Worm (Caenorhabditis elegans) whole organism, late embryonic: ENCODE results near the gene F29C12.6.
A peak's percentile ranks its signal among the peaks of the same experiment; 100 is the strongest.

ENCODE experiments used
- C38D4.7 ChIP-seq: fragments of 200-800 bp; sonication (Bioruptor generic); optimal IDR thresholded peaks from 2 replicates; lab custom pipeline; 2018; ENCODE audit warnings: mild to moderate bottlenecking, missing genetic modification characterization, moderate library complexity, missing compliant biosample characterization
- F13H6.1 ChIP-seq: sonication (generic microtip); optimal IDR thresholded peaks from 2 replicates; lab custom pipeline; 2016; ENCODE audit warnings: missing genetic modification characterization, missing compliant biosample characterization
- K02D7.2 ChIP-seq: sonication (generic microtip); optimal IDR thresholded peaks from 2 replicates; lab custom pipeline; 2017; ENCODE audit warnings: mild to moderate bottlenecking, missing genetic modification characterization, missing compliant biosample characterization
- K09A11.1 ChIP-seq: sonication (generic microtip); optimal IDR thresholded peaks from 2 replicates; lab custom pipeline; 2017; ENCODE audit warnings: antibody characterized with exemption, mild to moderate bottlenecking, missing genetic modification characterization, missing compliant biosample characterization; ENCODE audit not compliant: insufficient read depth
- Y22D7AL.16 ChIP-seq: sonication (generic microtip); optimal IDR thresholded peaks from 2 replicates; lab custom pipeline; 2016; ENCODE audit warnings: missing genetic modification characterization, missing compliant biosample characterization
- ahr-1 ChIP-seq: sonication (generic microtip); optimal IDR thresholded peaks from 2 replicates; lab custom pipeline; 2016; ENCODE audit warnings: missing genetic modification characterization, missing compliant biosample characterization
- ama-1 ChIP-seq: fragments of 150-350 bp; optimal IDR thresholded peaks from 2 replicates; lab custom pipeline; 2014
- ceh-24 ChIP-seq: sonication (generic microtip); optimal IDR thresholded peaks from 2 replicates; lab custom pipeline; 2016; ENCODE audit warnings: mild to moderate bottlenecking, missing genetic modification characterization, missing compliant biosample characterization
- ceh-30 ChIP-seq: fragments of 150-350 bp; optimal IDR thresholded peaks from 2 replicates; lab custom pipeline; 2014; ENCODE audit warnings: missing biosample characterization, missing genetic modification characterization
- ceh-31 ChIP-seq: sonication (generic microtip); optimal IDR thresholded peaks from 2 replicates; lab custom pipeline; 2016; ENCODE audit warnings: missing genetic modification characterization, missing compliant biosample characterization
- ceh-45 ChIP-seq: fragments of 200-800 bp; sonication (Bioruptor generic); IDR thresholded peaks from 2 replicates; pipeline ENCODE4 v1.3.6; 2022; ENCODE audit warnings: missing genetic modification reagents, missing genetic modification characterization, missing compliant biosample characterization
- ceh-48 ChIP-seq: sonication (generic microtip); optimal IDR thresholded peaks from 2 replicates; lab custom pipeline; 2016; ENCODE audit warnings: missing genetic modification characterization, inconsistent platforms, missing compliant biosample characterization
- ceh-6 ChIP-seq: fragments of 200-800 bp; sonication (Bioruptor generic); optimal IDR thresholded peaks from 2 replicates; lab custom pipeline; 2018; ENCODE audit warnings: mild to moderate bottlenecking, missing genetic modification characterization, missing compliant biosample characterization
- ceh-9 ChIP-seq: sonication (generic microtip); optimal IDR thresholded peaks from 2 replicates; lab custom pipeline; 2016; ENCODE audit warnings: mild to moderate bottlenecking, missing genetic modification characterization, inconsistent platforms, missing compliant biosample characterization
- dmd-4 ChIP-seq: sonication (generic microtip); optimal IDR thresholded peaks from 2 replicates; lab custom pipeline; 2016; ENCODE audit warnings: borderline replicate concordance, missing genetic modification characterization, missing compliant biosample characterization
- dve-1 ChIP-seq: sonication (generic microtip); optimal IDR thresholded peaks from 2 replicates; lab custom pipeline; 2017; ENCODE audit warnings: antibody characterized with exemption, mild to moderate bottlenecking, missing genetic modification characterization, missing compliant biosample characterization
- elt-2 ChIP-seq: sonication (generic microtip); optimal IDR thresholded peaks from 2 replicates; lab custom pipeline; 2016; ENCODE audit warnings: missing genetic modification reagents, missing genetic modification characterization, missing compliant biosample characterization
- elt-4 ChIP-seq: sonication (generic microtip); optimal IDR thresholded peaks from 2 replicates; lab custom pipeline; 2016; ENCODE audit warnings: missing genetic modification characterization, missing compliant biosample characterization
- eyg-1 ChIP-seq: sonication (generic microtip); optimal IDR thresholded peaks from 2 replicates; lab custom pipeline; 2016; ENCODE audit warnings: missing genotype, missing genetic modification characterization, missing compliant biosample characterization
- fax-1 ChIP-seq: sonication (generic microtip); optimal IDR thresholded peaks from 2 replicates; lab custom pipeline; 2016; ENCODE audit warnings: missing genotype, missing genetic modification characterization, missing compliant biosample characterization
- fkh-10 ChIP-seq: fragments of 150-350 bp; optimal IDR thresholded peaks from 2 replicates; lab custom pipeline; 2014; ENCODE audit warnings: missing biosample characterization, missing genetic modification reagents, missing genetic modification characterization
- gmeb-2 ChIP-seq: sonication (generic microtip); optimal IDR thresholded peaks from 2 replicates; lab custom pipeline; 2016; ENCODE audit warnings: missing genetic modification characterization, inconsistent platforms, missing compliant biosample characterization
- hlh-13 ChIP-seq: fragments of 200-800 bp; sonication (Bioruptor generic); optimal IDR thresholded peaks from 2 replicates; lab custom pipeline; 2018; ENCODE audit warnings: mild to moderate bottlenecking, missing genetic modification characterization, missing compliant biosample characterization
- hlh-6 ChIP-seq: sonication (generic microtip); optimal IDR thresholded peaks from 2 replicates; lab custom pipeline; 2016; ENCODE audit warnings: missing genotype, missing genetic modification characterization, missing compliant biosample characterization
- hlh-8 ChIP-seq: sonication (generic microtip); optimal IDR thresholded peaks from 2 replicates; lab custom pipeline; 2016; ENCODE audit warnings: missing genotype, missing genetic modification characterization, missing compliant biosample characterization
- lim-6 ChIP-seq: sonication (generic microtip); optimal IDR thresholded peaks from 2 replicates; lab custom pipeline; 2016; ENCODE audit warnings: missing genetic modification characterization, missing compliant biosample characterization
- lin-11 ChIP-seq: fragments of 200-800 bp; sonication (Bioruptor generic); optimal IDR thresholded peaks from 2 replicates; lab custom pipeline; 2018; ENCODE audit warnings: mild to moderate bottlenecking, missing genetic modification characterization, missing compliant biosample characterization
- madf-2 ChIP-seq: sonication (generic microtip); optimal IDR thresholded peaks from 2 replicates; lab custom pipeline; 2017; ENCODE audit warnings: missing genetic modification characterization, missing compliant biosample characterization
- nfya-1 ChIP-seq: sonication (generic microtip); optimal IDR thresholded peaks from 2 replicates; lab custom pipeline; 2017; ENCODE audit warnings: missing genetic modification characterization, mild to moderate bottlenecking, missing compliant biosample characterization, antibody characterized with exemption, moderate library complexity
- npax-4 ChIP-seq: sonication (generic microtip); optimal IDR thresholded peaks from 2 replicates; lab custom pipeline; 2016; ENCODE audit warnings: missing genetic modification characterization, missing compliant biosample characterization
- pag-3 ChIP-seq: sonication (generic microtip); optimal IDR thresholded peaks from 2 replicates; lab custom pipeline; 2016; ENCODE audit warnings: missing compliant biosample characterization, missing genetic modification characterization, borderline replicate concordance
- pat-9 ChIP-seq: fragments of 200-800 bp; sonication (Bioruptor generic); optimal IDR thresholded peaks from 2 replicates; lab custom pipeline; 2018; ENCODE audit warnings: mild to moderate bottlenecking, missing genetic modification characterization, moderate library complexity, missing compliant biosample characterization
- pax-1 ChIP-seq: fragments of 150-350 bp; optimal IDR thresholded peaks from 2 replicates; lab custom pipeline; 2014; ENCODE audit warnings: missing biosample characterization, missing genetic modification characterization
- pha-4 ChIP-seq: fragments of 150-350 bp; optimal IDR thresholded peaks from 2 replicates; lab custom pipeline; 2018; ENCODE audit warnings: missing biosample characterization, missing genetic modification reagents, missing genetic modification characterization
- ref-2 ChIP-seq: sonication (generic microtip); optimal IDR thresholded peaks from 2 replicates; lab custom pipeline; 2016; ENCODE audit warnings: missing genetic modification characterization, missing compliant biosample characterization
- sdc-2 ChIP-seq: sonication (generic microtip); optimal IDR thresholded peaks from 2 replicates; lab custom pipeline; 2016; ENCODE audit warnings: missing genotype, missing genetic modification characterization, missing compliant biosample characterization
- sox-2 ChIP-seq: fragments of 200-800 bp; sonication (Bioruptor generic); IDR thresholded peaks from 2 replicates; pipeline ENCODE4 v1.3.6; 2022; ENCODE audit warnings: missing genetic modification reagents, missing genetic modification characterization, missing compliant biosample characterization
- sox-4 ChIP-seq: sonication (generic microtip); optimal IDR thresholded peaks from 2 replicates; lab custom pipeline; 2017; ENCODE audit warnings: mild to moderate bottlenecking, missing genetic modification characterization, inconsistent platforms, missing compliant biosample characterization
- syd-9 ChIP-seq: sonication (generic microtip); optimal IDR thresholded peaks from 2 replicates; lab custom pipeline; 2016; ENCODE audit warnings: mild to moderate bottlenecking, missing genetic modification characterization, moderate library complexity, missing compliant biosample characterization
- tbx-2 ChIP-seq: sonication (generic microtip); optimal IDR thresholded peaks from 2 replicates; lab custom pipeline; 2016; ENCODE audit warnings: missing genetic modification characterization, missing compliant biosample characterization
- ttx-3 ChIP-seq: sonication (generic microtip); optimal IDR thresholded peaks from 2 replicates; lab custom pipeline; 2016; ENCODE audit warnings: missing genetic modification reagents, missing genetic modification characterization, missing compliant biosample characterization
- unc-3 ChIP-seq, 2 experiments: fragments of 200-800 bp in 1 of 2; sonication (Bioruptor generic) in 1 of 2; sonication (generic microtip) in 1 of 2; conservative IDR thresholded peaks in 1 of 2; optimal IDR thresholded peaks in 1 of 2; 2 replicates each; pipeline versions ENCODE4 v1.3.6 to Lab custom; 2016 to 2022; ENCODE audit warnings: missing compliant biosample characterization in 2 of 2, missing genetic modification characterization in 2 of 2, missing genetic modification reagents in 1 of 2
- unc-55 ChIP-seq: sonication (generic microtip); optimal IDR thresholded peaks from 2 replicates; lab custom pipeline; 2017; ENCODE audit warnings: missing biosample characterization, missing genetic modification reagents, missing genetic modification characterization
- ztf-16 ChIP-seq: sonication (generic microtip); optimal IDR thresholded peaks from 2 replicates; lab custom pipeline; 2017; ENCODE audit warnings: missing genetic modification characterization, missing compliant biosample characterization

The F29C12.6 gene

DNA sequence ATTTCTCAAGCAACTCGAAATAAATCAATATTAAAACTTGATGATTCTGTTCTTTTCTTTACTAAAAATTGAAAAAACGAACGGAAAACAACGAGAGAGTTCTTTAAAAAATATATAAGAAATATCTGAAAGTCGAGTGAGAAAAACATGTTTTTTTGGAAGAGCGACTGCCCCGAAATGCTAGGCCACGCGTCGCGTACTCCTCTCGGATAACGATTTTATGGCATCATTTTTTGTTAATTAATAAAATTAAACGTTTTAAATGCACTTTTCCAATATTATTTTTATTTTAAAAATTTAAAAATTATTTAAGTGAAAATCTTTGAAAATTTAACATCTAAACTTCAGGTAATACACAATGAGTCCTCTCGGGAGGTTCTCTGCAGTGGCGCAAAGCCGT is 12.6 kb upstream of the F29C12.6 start, which contains the start of gene gfm-1 (continued):
- TF ChIP-seq nfya-1 (tag; lab: Kevin White, UChicago) (no peak), K09A11.1 (tag; lab: Kevin White, UChicago) (no peak), ahr-1 (peak; percentile 36), hlh-13 (GFP tag; lab: Kevin White, UChicago) (no peak), madf-2 (tag; lab: Kevin White, UChicago) (no peak), ceh-45 (GFP tag; lab: Robert Waterston, UW) (no peak), syd-9 (tag; lab: Kevin White, UChicago) (no peak), ceh-30 (tag; lab: Kevin White, UChicago) (no peak), unc-55 (no peak), ref-2 (tag; lab: Kevin White, UChicago) (peak; percentile 81), ceh-31 (tag; lab: Kevin White, UChicago) (peak; percentile 87), sox-4 (tag; lab: Kevin White, UChicago) (no peak), ztf-16 (tag; lab: Kevin White, UChicago) (no peak), hlh-6 (tag; lab: Kevin White, UChicago) (no peak), F13H6.1 (tag; lab: Kevin White, UChicago) (no peak), ceh-9 (tag; lab: Kevin White, UChicago) (no peak), eyg-1 (tag; lab: Kevin White, UChicago) (no peak), npax-4 (no peak), pag-3 (tag; lab: Kevin White, UChicago) (no peak), ama-1 (lab: Kevin White, UChicago) (no peak), ceh-48 (tag; lab: Kevin White, UChicago) (no peak), pha-4 (tag; lab: Kevin White, UChicago) (no peak), dmd-4 (tag; lab: Kevin White, UChicago) (no peak), elt-4 (tag; lab: Kevin White, UChicago) (no peak), Y22D7AL.16 (tag; lab: Kevin White, UChicago) (no peak), hlh-8 (tag; lab: Kevin White, UChicago) (peak; percentile 81), ttx-3 (peak; percentile 25), ceh-24 (no peak), tbx-2 (tag; lab: Kevin White, UChicago) (peak; percentile 85), fax-1 (peak; percentile 53), K02D7.2 (tag; lab: Kevin White, UChicago) (no peak), dve-1 (no peak), sox-2 (no peak), C38D4.7 (GFP tag; lab: Kevin White, UChicago) (no peak), lin-11 (tag; lab: Kevin White, UChicago) (no peak), pax-1 (tag; lab: Kevin White, UChicago) (no peak), pat-9 (tag; lab: Kevin White, UChicago) (no peak), unc-3 (GFP tag; conservative IDR thresholded peaks at IDR 0.05; lab: Robert Waterston, UW) (no peak), unc-3 (tag; optimal IDR thresholded peaks at IDR 0.05; lab: Kevin White, UChicago) (no peak), fkh-10 (GFP tag; lab: Kevin White, UChicago) (no peak), lim-6 (tag; lab: Kevin White, UChicago) (peak; percentile 13), ceh-6 (GFP tag; lab: Kevin White, UChicago) (no peak)

DNA sequence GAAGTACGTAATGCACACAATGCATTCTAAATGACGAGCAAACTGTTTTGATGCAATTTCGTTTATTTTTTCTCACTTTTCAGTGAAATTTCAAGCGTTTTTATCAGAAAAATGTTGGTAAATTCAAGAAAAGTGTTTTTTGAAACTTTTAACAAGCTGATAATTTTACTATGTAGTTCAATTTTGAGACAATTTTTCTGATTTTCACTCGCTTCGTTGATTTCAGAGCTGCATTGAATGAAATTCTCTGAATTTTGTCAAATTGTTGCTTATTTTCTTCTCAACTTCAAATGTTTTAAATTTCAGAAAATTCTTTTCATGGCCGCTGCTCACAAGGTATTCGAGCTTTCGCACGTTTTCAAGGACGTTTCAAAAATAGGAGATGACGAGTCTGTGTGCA is 7.0 kb upstream of the F29C12.6 start, which contains the start of gene bath-45:
Gene bath-45 (plus strand): TSS at position 301 of the 400 bp plus-strand sequence.
- TF ChIP-seq elt-2 = no peak
- no peak for TF ChIP-seq ceh-9 (tag; lab: Kevin White, UChicago)
- TF ChIP-seq fax-1 = no peak
- TF ChIP-seq ttx-3 = no peak
- no peak for TF ChIP-seq gmeb-2 (tag; lab: Kevin White, UChicago)
- TF ChIP-seq K09A11.1 (tag; lab: Kevin White, UChicago) = no peak
- TF ChIP-seq eyg-1 (tag; lab: Kevin White, UChicago) = no peak
- TF ChIP-seq sdc-2 (tag; lab: Kevin White, UChicago) = no peak
- TF ChIP-seq lim-6 (tag; lab: Kevin White, UChicago) = no peak
- TF ChIP-seq ahr-1 = no peak
- no peak for TF ChIP-seq pag-3 (tag; lab: Kevin White, UChicago)
- no peak for TF ChIP-seq pax-1 (tag; lab: Kevin White, UChicago)
- TF ChIP-seq K02D7.2 (tag; lab: Kevin White, UChicago) = no peak
